Worm (Caenorhabditis elegans): ENCODE measurements around the gene ttr-21.

ce11 chrV:13876529-13876928 lies 22.3 kb upstream of the ttr-21 start, which contains the start of gene T22G5.1:
- TF ChIP-seq lim-6 (tag; optimal IDR thresholded peaks at IDR 0.05): no peak
- TF ChIP-seq pha-4 (tag; optimal IDR thresholded peaks at IDR 0.05): no peak
- no peak for TF ChIP-seq nhr-232 (tag; optimal IDR thresholded peaks at IDR 0.05)
- no peak for TF ChIP-seq che-1 (tag; optimal IDR thresholded peaks at IDR 0.05)
- TF ChIP-seq rnt-1 (tag; optimal IDR thresholded peaks at IDR 0.05): no peak

All from whole organism, late embryonic.